Fruit fly (Drosophila melanogaster) whole organism, embryonic: ENCODE data around the gene sosie.

Source experiments
- Ada2b ChIP-seq: fragments of 200-800 bp; sonication (Bioruptor generic); IDR thresholded peaks from 2 replicates; pipeline ENCODE4 v1.3.6; 2022; ENCODE audit warnings: missing biosample characterization, missing genetic modification characterization
- Antp ChIP-seq: fragments of 200-800 bp; sonication (Bioruptor generic); optimal IDR thresholded peaks from 3 replicates; lab custom pipeline; 2016; ENCODE audit warnings: missing biosample characterization, missing genetic modification characterization
- CG10979 ChIP-seq: fragments of 200-800 bp; sonication (Bioruptor generic); optimal IDR thresholded peaks from 2 replicates; lab custom pipeline; 2018; ENCODE audit warnings: missing biosample characterization, mild to moderate bottlenecking, missing genetic modification characterization, moderate library complexity
- CG11504 ChIP-seq: fragments of 200-800 bp; sonication (Bioruptor generic); optimal IDR thresholded peaks from 3 replicates; lab custom pipeline; 2019; ENCODE audit warnings: missing biosample characterization, mild to moderate bottlenecking, missing genetic modification characterization, moderate library complexity
- CG13894 ChIP-seq: fragments of 200-800 bp; sonication (Bioruptor generic); optimal IDR thresholded peaks from 3 replicates; lab custom pipeline; 2018; ENCODE audit warnings: missing biosample characterization, mild to moderate bottlenecking, missing genetic modification characterization, moderate library complexity
- CG14860 ChIP-seq: fragments of 200-800 bp; sonication (Bioruptor generic); IDR thresholded peaks from 3 replicates; pipeline ENCODE4 v1.3.6; 2022; ENCODE audit warnings: missing biosample characterization, missing genetic modification characterization; ENCODE audit not compliant: partially characterized antibody
- CG16779 ChIP-seq: fragments of 200-800 bp; sonication (Bioruptor generic); IDR thresholded peaks from 2 replicates; pipeline ENCODE4 v1.3.6; 2022; ENCODE audit warnings: missing biosample characterization, missing genetic modification characterization
- CG16863 ChIP-seq: fragments of 200-800 bp; sonication (Bioruptor generic); optimal IDR thresholded peaks from 3 replicates; lab custom pipeline; 2016; ENCODE audit warnings: missing biosample characterization, missing genetic modification characterization
- CG18599 ChIP-seq: fragments of 200-800 bp; sonication (Bioruptor generic); optimal IDR thresholded peaks from 3 replicates; lab custom pipeline; 2017; ENCODE audit warnings: missing biosample characterization, missing genetic modification characterization, mild to moderate bottlenecking, moderate library complexity, missing genetic modification reagents
- CG31365 ChIP-seq: fragments of 200-800 bp; sonication (Bioruptor generic); optimal IDR thresholded peaks from 2 replicates; lab custom pipeline; 2018; ENCODE audit warnings: missing biosample characterization, mild to moderate bottlenecking, missing genetic modification characterization
- CG33213 ChIP-seq: fragments of 200-800 bp; sonication (Bioruptor generic); optimal IDR thresholded peaks from 3 replicates; lab custom pipeline; 2016; ENCODE audit warnings: missing biosample characterization, missing genetic modification characterization
- CG34376 ChIP-seq: fragments of 200-800 bp; sonication (Bioruptor generic); optimal IDR thresholded peaks from 2 replicates; lab custom pipeline; 2018; ENCODE audit warnings: missing biosample characterization, mild to moderate bottlenecking, missing genetic modification characterization
- CG3847 ChIP-seq: fragments of 200-800 bp; sonication (Bioruptor generic); IDR thresholded peaks from 2 replicates; pipeline ENCODE4 v1.3.6; 2022; ENCODE audit warnings: missing biosample characterization, missing genetic modification characterization
- CG43689 ChIP-seq: fragments of 200-800 bp; sonication (Bioruptor generic); IDR thresholded peaks from 2 replicates; pipeline ENCODE4 v1.3.6; 2022; ENCODE audit warnings: missing biosample characterization, missing genetic modification characterization
- CG6765 ChIP-seq: fragments of 200-800 bp; sonication (Bioruptor generic); optimal IDR thresholded peaks from 3 replicates; lab custom pipeline; 2017; ENCODE audit warnings: missing biosample characterization, mild to moderate bottlenecking, missing genetic modification characterization
- CG7928 ChIP-seq: fragments of 200-800 bp; sonication (Bioruptor generic); optimal IDR thresholded peaks from 2 replicates; lab custom pipeline; 2017; ENCODE audit warnings: missing biosample characterization, mild to moderate bottlenecking, missing genetic modification characterization
- CG8388 ChIP-seq: fragments of 200-800 bp; sonication (Bioruptor generic); optimal IDR thresholded peaks from 2 replicates; lab custom pipeline; 2019; ENCODE audit warnings: missing biosample characterization, mild to moderate bottlenecking, missing genetic modification characterization, moderate library complexity
- CG9727 ChIP-seq: fragments of 200-800 bp; sonication (Bioruptor generic); optimal IDR thresholded peaks from 3 replicates; lab custom pipeline; 2017; ENCODE audit warnings: missing biosample characterization, mild to moderate bottlenecking, missing genetic modification characterization
- Dref ChIP-seq: fragments of 200-800 bp; sonication (Bioruptor generic); IDR thresholded peaks from 2 replicates; pipeline ENCODE4 v1.3.6; 2022; ENCODE audit warnings: missing biosample characterization, missing genetic modification characterization
- Fer3 ChIP-seq: fragments of 200-800 bp; sonication (Bioruptor generic); optimal IDR thresholded peaks from 2 replicates; lab custom pipeline; 2018; ENCODE audit warnings: missing biosample characterization, mild to moderate bottlenecking, missing genetic modification characterization, moderate library complexity
- MBD-R2 ChIP-seq: fragments of 200-800 bp; sonication (Bioruptor generic); IDR thresholded peaks from 2 replicates; pipeline ENCODE4 v1.3.6; 2022; ENCODE audit warnings: missing biosample characterization, missing genetic modification characterization
- MTF-1 ChIP-seq: fragments of 200-800 bp; sonication (Bioruptor generic); optimal IDR thresholded peaks from 2 replicates; lab custom pipeline; 2018; ENCODE audit warnings: missing biosample characterization, mild to moderate bottlenecking, missing genetic modification characterization, borderline replicate concordance
- Nf-YC ChIP-seq: fragments of 200-800 bp; optimal IDR thresholded peaks from 3 replicates; lab custom pipeline; 2019; ENCODE audit warnings: missing biosample characterization, mild to moderate bottlenecking, missing genetic modification characterization, moderate library complexity
- PHDP ChIP-seq: fragments of 200-800 bp; sonication (Bioruptor generic); optimal IDR thresholded peaks from 3 replicates; lab custom pipeline; 2018; ENCODE audit warnings: missing biosample characterization, mild to moderate bottlenecking, missing genetic modification characterization, moderate library complexity
- Rfx ChIP-seq: fragments of 200-800 bp; sonication (Bioruptor generic); IDR thresholded peaks from 2 replicates; pipeline ENCODE4 v1.3.6; 2022; ENCODE audit warnings: missing biosample characterization, missing genetic modification characterization
- Side ChIP-seq: fragments of 200-800 bp; sonication (Bioruptor generic); optimal IDR thresholded peaks from 2 replicates; lab custom pipeline; 2016; ENCODE audit warnings: missing biosample characterization, missing genetic modification characterization
- Taf1 ChIP-seq: fragments of 200-800 bp; sonication (Bioruptor generic); IDR thresholded peaks from 2 replicates; pipeline ENCODE4 v1.3.6; 2022; ENCODE audit warnings: missing biosample characterization, missing genetic modification characterization
- Vsx1 ChIP-seq: fragments of 200-800 bp; sonication (Bioruptor generic); optimal IDR thresholded peaks from 2 replicates; lab custom pipeline; 2017; ENCODE audit warnings: missing biosample characterization, mild to moderate bottlenecking, missing genetic modification characterization, missing genetic modification reagents
- Xbp1 ChIP-seq: fragments of 200-800 bp; sonication (Bioruptor generic); optimal IDR thresholded peaks from 3 replicates; lab custom pipeline; 2016; ENCODE audit warnings: missing biosample characterization, mild to moderate bottlenecking, missing genetic modification characterization
- amos ChIP-seq: fragments of 200-800 bp; sonication (Bioruptor generic); IDR thresholded peaks from 2 replicates; pipeline ENCODE4 v1.3.6; 2022; ENCODE audit warnings: missing biosample characterization, missing genetic modification characterization; ENCODE audit not compliant: partially characterized antibody
- ap ChIP-seq: fragments of 200-800 bp; sonication (Bioruptor generic); IDR thresholded peaks from 2 replicates; pipeline ENCODE4 v1.3.6; 2022; ENCODE audit warnings: missing biosample characterization, missing genetic modification characterization
- chif ChIP-seq, 2 experiments: fragments of 200-800 bp; sonication (Bioruptor generic); optimal IDR thresholded peaks; 3 replicates each; lab custom pipeline; 2016; ENCODE audit warnings: missing biosample characterization in 2 of 2, missing genetic modification characterization in 2 of 2
- chn ChIP-seq: fragments of 200-800 bp; sonication (Bioruptor generic); optimal IDR thresholded peaks from 2 replicates; lab custom pipeline; 2016; ENCODE audit warnings: missing biosample characterization, missing genetic modification characterization
- croc ChIP-seq: fragments of 200-800 bp; sonication (Bioruptor generic); conservative IDR thresholded peaks from 3 replicates; pipeline ENCODE4 v1.3.6; 2022; ENCODE audit warnings: missing biosample characterization, missing genetic modification characterization
- cwo ChIP-seq: fragments of 200-800 bp; sonication (Bioruptor generic); optimal IDR thresholded peaks from 3 replicates; lab custom pipeline; 2017; ENCODE audit warnings: missing biosample characterization, missing genetic modification characterization, mild to moderate bottlenecking, moderate library complexity, missing genetic modification reagents
- dan ChIP-seq: fragments of 200-800 bp; sonication (Bioruptor generic); IDR thresholded peaks from 2 replicates; pipeline ENCODE4 v1.3.6; 2022; ENCODE audit warnings: missing biosample characterization, missing genetic modification characterization
- fd64A ChIP-seq: fragments of 200-800 bp; sonication (Bioruptor generic); optimal IDR thresholded peaks from 3 replicates; lab custom pipeline; 2018; ENCODE audit warnings: missing biosample characterization, mild to moderate bottlenecking, missing genetic modification characterization
- gcm ChIP-seq: fragments of 200-800 bp; sonication (Bioruptor generic); optimal IDR thresholded peaks from 2 replicates; lab custom pipeline; 2019; ENCODE audit warnings: missing biosample characterization, mild to moderate bottlenecking, missing genetic modification characterization, moderate library complexity
- hb ChIP-seq: fragments of 200-800 bp; sonication (Bioruptor generic); IDR thresholded peaks from 3 replicates; pipeline ENCODE4 v1.3.6; 2022; ENCODE audit warnings: missing biosample characterization, missing genetic modification characterization; ENCODE audit not compliant: partially characterized antibody
- hth ChIP-seq: fragments of >200 bp; optimal IDR thresholded peaks from 2 replicates; lab custom pipeline; 2017; ENCODE audit warnings: inconsistent platforms
- jing ChIP-seq: fragments of 200-800 bp; sonication (Bioruptor generic); optimal IDR thresholded peaks from 2 replicates; lab custom pipeline; 2018; ENCODE audit warnings: missing biosample characterization, mild to moderate bottlenecking, missing genetic modification characterization
- lov ChIP-seq, 2 experiments: fragments of 200-800 bp in 1 of 2; fragments of >200 bp in 1 of 2; sonication (Bioruptor generic) in 1 of 2; IDR thresholded peaks in 1 of 2; optimal IDR thresholded peaks in 1 of 2; 2 replicates in 1 of 2; 3 replicates in 1 of 2; pipeline versions ENCODE4 v1.3.6 to Lab custom; 2017 to 2022; ENCODE audit warnings: missing biosample characterization in 1 of 2, missing genetic modification characterization in 1 of 2
- nmo ChIP-seq: fragments of 200-800 bp; sonication (Bioruptor generic); optimal IDR thresholded peaks from 2 replicates; lab custom pipeline; 2018; ENCODE audit warnings: missing biosample characterization, mild to moderate bottlenecking, missing genetic modification characterization, moderate library complexity
- p53 ChIP-seq: fragments of 200-800 bp; sonication (Bioruptor generic); optimal IDR thresholded peaks from 2 replicates; lab custom pipeline; 2016; ENCODE audit warnings: missing biosample characterization, missing genetic modification characterization
- pfk ChIP-seq: fragments of 200-800 bp; sonication (Bioruptor generic); optimal IDR thresholded peaks from 2 replicates; lab custom pipeline; 2018; ENCODE audit warnings: missing biosample characterization, mild to moderate bottlenecking, missing genetic modification characterization, moderate library complexity
- pros ChIP-seq: fragments of 200-800 bp; sonication (Bioruptor generic); optimal IDR thresholded peaks from 3 replicates; lab custom pipeline; 2019; ENCODE audit warnings: missing biosample characterization, mild to moderate bottlenecking, missing genetic modification characterization, moderate library complexity
- sd ChIP-seq: fragments of 200-800 bp; sonication (Bioruptor generic); optimal IDR thresholded peaks from 3 replicates; lab custom pipeline; 2018; ENCODE audit warnings: missing biosample characterization, mild to moderate bottlenecking, missing genetic modification characterization, moderate library complexity
- sr ChIP-seq: fragments of 200-800 bp; sonication (Bioruptor generic); IDR thresholded peaks from 3 replicates; pipeline ENCODE4 v1.3.6; 2022; ENCODE audit warnings: missing biosample characterization, missing genetic modification characterization
- tna ChIP-seq: fragments of 200-800 bp; sonication (Bioruptor generic); IDR thresholded peaks from 2 replicates; pipeline ENCODE4 v1.3.6; 2022; ENCODE audit warnings: missing biosample characterization, missing genetic modification characterization; ENCODE audit not compliant: partially characterized antibody
- zfh1 ChIP-seq: fragments of 200-800 bp; sonication (Bioruptor generic); IDR thresholded peaks from 3 replicates; pipeline ENCODE4 v1.3.6; 2022; ENCODE audit warnings: missing biosample characterization, missing genetic modification characterization

Gene sosie

DNA sequence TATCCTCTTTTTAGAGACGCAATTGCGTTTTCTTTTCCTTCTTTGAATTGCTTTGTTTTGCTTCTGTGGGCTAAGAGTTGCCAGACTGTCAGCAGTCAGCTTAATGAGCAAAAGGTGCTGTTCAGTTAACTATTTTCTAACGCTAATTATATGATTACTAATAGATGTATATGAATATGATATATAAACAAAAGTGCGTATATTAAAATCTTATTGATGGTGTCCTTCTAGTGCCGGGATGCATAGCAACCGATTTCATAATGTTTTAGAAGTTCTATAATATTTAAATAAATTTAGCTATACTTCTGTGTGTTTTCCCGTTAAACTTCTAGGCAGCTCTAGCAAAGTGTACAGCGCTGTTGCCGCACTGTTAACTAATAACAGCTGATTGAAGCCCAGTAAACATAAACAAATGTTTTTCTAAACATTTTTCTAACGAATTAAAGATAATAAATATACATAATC, 3.8 kb upstream of the sosie start, which contains the start of the genes Kaz and CG43273 (continued):
- no peak for TF ChIP-seq CG7928 (GFP tag; lab: Kevin White, UChicago)
- no peak for TF ChIP-seq Dref (GFP tag; lab: Robert Waterston, UW)
- no peak for TF ChIP-seq CG11504 (tag; lab: Kevin White, UChicago)
- TF ChIP-seq zfh1 (GFP tag; lab: Robert Waterston, UW), result peak; percentile 34; the same call in 1 of the 3 replicates
- TF ChIP-seq Taf1 (GFP tag; lab: Robert Waterston, UW), result no peak
- TF ChIP-seq CG13894 (tag; lab: Kevin White, UChicago), result no peak
- no peak for TF ChIP-seq sr (GFP tag; lab: Robert Waterston, UW)
- peak; percentile 14 for TF ChIP-seq CG34376 (GFP tag; lab: Kevin White, UChicago)
- TF ChIP-seq nmo, result peak; percentile 83
- TF ChIP-seq hth, result no peak
- no peak for TF ChIP-seq croc (GFP tag; lab: Robert Waterston, UW)
- TF ChIP-seq cwo (GFP tag; lab: Kevin White, UChicago), result no peak
- TF ChIP-seq CG16779 (GFP tag; lab: Robert Waterston, UW), result no peak
- TF ChIP-seq dan (GFP tag; lab: Robert Waterston, UW), result no peak
- TF ChIP-seq PHDP (tag; lab: Kevin White, UChicago), result no peak
- TF ChIP-seq chif (GFP tag; optimal IDR thresholded peaks at IDR 0.05; lab: Kevin White, UChicago), result peak in 1 of 2 experiments; percentile 11
- no peak for TF ChIP-seq lov (optimal IDR thresholded peaks at IDR 0.05; lab: Kevin White, UChicago)
- TF ChIP-seq lov (GFP tag; IDR thresholded peaks at IDR 0.05; lab: Robert Waterston, UW), result no peak
- TF ChIP-seq Side, result no peak
- peak; percentile 75 for TF ChIP-seq CG3847 (GFP tag; lab: Robert Waterston, UW)
- TF ChIP-seq MBD-R2, result peak; percentile 82
- no peak for TF ChIP-seq jing
- TF ChIP-seq Vsx1, result no peak
- TF ChIP-seq CG10979 (tag; lab: Kevin White, UChicago), result peak; percentile 56
- TF ChIP-seq p53 (GFP tag; lab: Kevin White, UChicago), result no peak
- no peak for TF ChIP-seq CG14860 (GFP tag; lab: Robert Waterston, UW)
- no peak for TF ChIP-seq fd64A
- no peak for TF ChIP-seq CG43689 (GFP tag; lab: Robert Waterston, UW)
- TF ChIP-seq CG9727 (GFP tag; lab: Kevin White, UChicago), result peak; percentile 32
- TF ChIP-seq gcm (GFP tag; lab: Kevin White, UChicago), result no peak
- TF ChIP-seq pfk, result no peak
- no peak for TF ChIP-seq MTF-1
- no peak for TF ChIP-seq ap (GFP tag; lab: Robert Waterston, UW)
- TF ChIP-seq amos, result no peak
- no peak for TF ChIP-seq CG16863 (GFP tag; lab: Kevin White, UChicago)
- no peak for TF ChIP-seq pros (GFP tag; lab: Kevin White, UChicago)
- no peak for TF ChIP-seq CG33213 (GFP tag; lab: Kevin White, UChicago)
- no peak for TF ChIP-seq Antp (GFP tag; lab: Kevin White, UChicago)
- TF ChIP-seq CG31365 (tag; lab: Kevin White, UChicago), result no peak
- TF ChIP-seq Ada2b (GFP tag; lab: Robert Waterston, UW), result no peak
- no peak for TF ChIP-seq tna (GFP tag; lab: Robert Waterston, UW)
- no peak for TF ChIP-seq Nf-YC (tag; lab: Kevin White, UChicago)
- peak; percentile 73 for TF ChIP-seq Rfx (GFP tag; lab: Robert Waterston, UW)
- peak; percentile 17 for TF ChIP-seq chn (GFP tag; lab: Kevin White, UChicago)
- TF ChIP-seq CG18599 (GFP tag; lab: Kevin White, UChicago), result peak; percentile 67
- no peak for TF ChIP-seq Fer3 (tag; lab: Kevin White, UChicago)
- no peak for TF ChIP-seq sd (tag; lab: Kevin White, UChicago)
- TF ChIP-seq hb, result no peak
- TF ChIP-seq CG6765 (GFP tag; lab: Kevin White, UChicago), result no peak
- TF ChIP-seq CG8388, result no peak
- TF ChIP-seq Xbp1 (GFP tag; lab: Kevin White, UChicago), result peak; percentile 75
